Fruit fly (Drosophila melanogaster): ENCODE data around the gene Blos4.

Gene Blos4

DNA sequence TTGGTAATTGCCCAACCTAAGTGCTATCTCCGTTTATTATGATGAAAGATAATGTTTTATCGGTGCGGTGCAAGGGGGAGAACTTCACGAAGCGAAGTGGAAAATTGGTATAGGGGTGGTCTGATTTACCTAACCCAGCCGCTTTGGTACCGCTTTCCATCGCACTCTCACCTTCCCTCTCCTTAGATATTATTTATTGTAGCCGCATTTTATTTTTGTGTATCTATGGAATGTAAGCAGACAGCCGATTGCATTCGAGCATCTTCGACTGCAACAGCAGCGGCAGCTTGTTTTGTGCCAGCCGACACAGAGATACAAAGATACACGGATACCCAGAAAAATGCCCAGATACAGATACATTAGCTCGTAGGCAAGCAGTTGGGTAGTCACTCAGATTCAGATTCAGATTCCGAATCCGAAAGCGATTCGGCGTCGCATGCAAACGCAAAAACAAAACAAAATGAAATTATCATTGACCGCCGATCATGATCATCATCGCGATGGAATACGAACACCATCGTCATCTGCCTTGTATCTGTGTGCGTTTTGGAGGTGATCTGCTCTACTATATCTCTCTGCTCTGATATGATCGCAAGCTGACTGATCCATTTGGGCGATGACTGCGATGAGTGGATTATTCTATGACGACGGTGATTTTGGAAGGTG, 30.0 kb upstream of the Blos4 start:
- TF ChIP-seq Hr38 (GFP tag; optimal IDR thresholded peaks at IDR 0.05) (no peak), Eip78C (GFP tag) (peak; percentile 15), Gug (GFP tag; IDR thresholded peaks at IDR 0.05) (no peak), net (GFP tag; optimal IDR thresholded peaks at IDR 0.05) (no peak), Met (GFP tag; optimal IDR thresholded peaks at IDR 0.05) (no peak), svp (GFP tag) (peak; percentile 46), CG34406 (GFP tag; optimal IDR thresholded peaks at IDR 0.05) (no peak), dac (GFP tag; optimal IDR thresholded peaks at IDR 0.05) (no peak), CG1621 (tag; optimal IDR thresholded peaks at IDR 0.05) (no peak), pdm3 (GFP tag; optimal IDR thresholded peaks at IDR 0.05) (no peak), dsx (GFP tag; optimal IDR thresholded peaks at IDR 0.05; ENCODE audit: poor library complexity, severe bottlenecking) (peak; percentile 5), CG6163 (GFP tag; IDR thresholded peaks at IDR 0.05) (0 out of 3 replicates have a peak, but pooled peaks have one; percentile 16)

DNA sequence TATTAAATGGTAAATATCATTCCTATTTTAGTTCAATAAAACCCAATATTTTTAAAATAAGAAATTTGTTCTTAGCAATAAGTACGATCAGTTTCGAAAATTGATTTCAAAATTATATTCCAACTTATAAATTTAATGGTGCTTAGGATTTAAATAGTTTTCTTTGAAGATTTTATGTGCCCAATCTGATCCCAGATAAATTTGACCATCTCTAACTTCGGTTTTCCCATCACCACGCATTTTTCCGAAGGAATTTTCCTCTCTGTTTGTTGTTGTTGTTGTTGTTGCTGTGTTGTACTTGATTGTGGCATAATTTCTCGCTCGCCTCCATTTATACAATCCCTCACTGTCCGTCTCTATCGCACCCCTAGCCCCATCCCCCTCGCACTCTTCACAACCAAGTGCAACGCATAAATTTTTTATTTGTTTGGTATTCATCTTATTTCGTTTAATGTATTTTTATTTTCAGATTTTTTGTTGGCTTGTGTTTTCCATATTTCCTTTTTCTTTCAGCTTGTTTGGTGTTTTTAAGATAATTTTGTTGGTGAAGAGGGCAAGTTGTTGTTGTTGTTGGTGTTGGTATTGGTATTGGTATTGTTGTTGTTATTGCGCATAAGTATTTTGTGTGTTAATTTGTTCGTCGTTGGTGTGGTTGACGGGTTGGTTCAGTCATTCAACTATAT, 29.1 kb upstream of the Blos4 start:
- TF ChIP-seq Eip78C (GFP tag) (peak; percentile 58), fd85E (GFP tag; optimal IDR thresholded peaks at IDR 0.05) (no peak), Ets21C (GFP tag; optimal IDR thresholded peaks at IDR 0.05) (no peak), fd59A (GFP tag; optimal IDR thresholded peaks at IDR 0.05) (no peak), acj6 (GFP tag; optimal IDR thresholded peaks at IDR 0.05) (no peak), CG10631 (GFP tag; optimal IDR thresholded peaks at IDR 0.05) (no peak), CG11762 (GFP tag; optimal IDR thresholded peaks at IDR 0.05; ENCODE audit: insufficient read depth) (no peak), Hr4 (GFP tag; optimal IDR thresholded peaks at IDR 0.05) (peak; percentile 7), Lpt (GFP tag; optimal IDR thresholded peaks at IDR 0.05) (no peak), CG31627 (GFP tag; optimal IDR thresholded peaks at IDR 0.05) (no peak), CG3032 (tag; optimal IDR thresholded peaks at IDR 0.05) (no peak), dac (GFP tag; optimal IDR thresholded peaks at IDR 0.05) (no peak), CG10669 (GFP tag; optimal IDR thresholded peaks at IDR 0.05) (no peak), net (GFP tag; optimal IDR thresholded peaks at IDR 0.05) (no peak), topi (GFP tag; optimal IDR thresholded peaks at IDR 0.05) (no peak), CG8632 (GFP tag; optimal IDR thresholded peaks at IDR 0.05) (no peak), CG6276 (GFP tag; optimal IDR thresholded peaks at IDR 0.05) (no peak), spab (GFP tag; optimal IDR thresholded peaks at IDR 0.05) (no peak), CG16779 (tag; optimal IDR thresholded peaks at IDR 0.05) (no peak), dsx (GFP tag; optimal IDR thresholded peaks at IDR 0.05; ENCODE audit: poor library complexity, severe bottlenecking) (peak; percentile 0), Blimp-1 (GFP tag; optimal IDR thresholded peaks at IDR 0.05) (peak; percentile 9), Hr39 (GFP tag; optimal IDR thresholded peaks at IDR 0.05) (no peak), Smox (GFP tag; optimal IDR thresholded peaks at IDR 0.05) (no peak), CG11294 (GFP tag; IDR thresholded peaks at IDR 0.05) (no peak), CG6808 (GFP tag; optimal IDR thresholded peaks at IDR 0.05) (no peak), CG6792 (GFP tag; optimal IDR thresholded peaks at IDR 0.05) (no peak), esn (GFP tag; optimal IDR thresholded peaks at IDR 0.05) (no peak), lz (GFP tag; optimal IDR thresholded peaks at IDR 0.05) (no peak), CG9139 (GFP tag; optimal IDR thresholded peaks at IDR 0.05) (no peak), CG34406 (GFP tag; optimal IDR thresholded peaks at IDR 0.05) (no peak), vri (GFP tag; optimal IDR thresholded peaks at IDR 0.05) (no peak), salr (GFP tag; optimal IDR thresholded peaks at IDR 0.05) (peak in 1 of 2 experiments; percentile 4), CG32006 (GFP tag; optimal IDR thresholded peaks at IDR 0.05) (peak; percentile 6), Hr38 (GFP tag; optimal IDR thresholded peaks at IDR 0.05) (no peak), Met (GFP tag; optimal IDR thresholded peaks at IDR 0.05) (no peak), Eip93F (GFP tag; optimal IDR thresholded peaks at IDR 0.05) (no peak), svp (GFP tag) (peak; percentile 42), CG8119 (GFP tag; IDR thresholded peaks at IDR 0.05) (no peak), CG4318 (GFP tag; optimal IDR thresholded peaks at IDR 0.05) (no peak), CG15336 (GFP tag; IDR thresholded peaks at IDR 0.05) (no peak), Sox102F (GFP tag; optimal IDR thresholded peaks at IDR 0.05) (no peak), CG8319 (GFP tag; optimal IDR thresholded peaks at IDR 0.05) (no peak), Eip75B (GFP tag; optimal IDR thresholded peaks at IDR 0.05) (no peak), Gug (GFP tag; IDR thresholded peaks at IDR 0.05) (no peak)
